Worm (Caenorhabditis elegans) whole organism, midembryonic: ENCODE data around the gene dsb-2.

Experiments used
- cog-1 ChIP-seq: sonication (generic microtip); optimal IDR thresholded peaks from 2 replicates; lab custom pipeline; 2016; ENCODE audit warnings: missing genetic modification characterization, missing compliant biosample characterization
- tab-1 ChIP-seq: fragments of 200-800 bp; sonication (Bioruptor generic); IDR thresholded peaks from 2 replicates; pipeline ENCODE4 v1.3.6; 2022; ENCODE audit warnings: missing genetic modification characterization, missing compliant biosample characterization
- ztf-23 ChIP-seq: fragments of 200-800 bp; sonication (Bioruptor generic); IDR thresholded peaks from 2 replicates; pipeline ENCODE4 v1.3.6; 2022; ENCODE audit warnings: missing genetic modification reagents, missing genetic modification characterization, missing compliant biosample characterization

DNA sequence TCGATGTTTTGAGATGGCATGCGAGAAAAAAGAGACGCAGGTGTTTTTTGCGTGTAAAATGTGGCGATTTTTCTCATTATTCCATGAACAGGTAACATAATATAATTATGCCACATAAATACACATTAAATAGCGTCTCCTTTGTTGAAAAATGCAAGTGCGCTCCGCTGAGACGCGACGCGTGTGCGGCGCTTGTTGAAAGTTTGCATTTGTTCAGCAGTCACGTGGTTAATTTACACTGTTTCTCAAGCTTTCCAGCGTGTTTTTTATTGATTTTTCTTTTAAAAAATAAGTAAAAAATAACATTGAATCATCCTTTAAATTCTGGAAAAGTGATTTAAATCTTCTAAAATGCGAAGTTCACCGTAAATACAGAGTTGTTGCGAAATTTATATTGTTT lies 11.3 kb upstream of the dsb-2 start:
- no peak for TF ChIP-seq tab-1 (GFP tag; lab: Robert Waterston, UW)
- TF ChIP-seq ztf-23: peak; percentile 67
- TF ChIP-seq cog-1 (tag; lab: Kevin White, UChicago): peak; percentile 59
